Fruit fly (Drosophila melanogaster): ENCODE measurements around the gene CG3597.

The CG3597 gene

DNA sequence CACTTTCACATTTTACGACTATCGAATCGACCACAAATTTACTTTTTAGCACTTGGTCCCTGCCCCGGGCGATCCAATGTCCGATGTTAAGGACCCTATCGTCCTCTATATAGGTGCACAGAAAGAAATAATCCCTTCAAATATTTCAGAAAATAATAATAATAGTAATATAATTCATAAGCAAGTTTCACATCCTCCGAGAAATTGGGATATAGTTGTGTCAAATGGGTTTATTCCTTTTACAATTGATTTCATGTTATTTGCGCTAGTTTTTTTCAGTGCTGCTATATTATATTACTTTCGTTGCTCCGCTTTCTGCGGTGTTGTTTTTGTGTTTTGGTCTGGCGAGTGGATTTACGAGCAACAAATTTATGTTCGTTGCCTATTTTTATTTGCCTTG, 22.8 kb downstream of the CG3597 start (continued):
- TF ChIP-seq btn (GFP tag; optimal IDR thresholded peaks at IDR 0.05) (no peak), Vsx1 (GFP tag; optimal IDR thresholded peaks at IDR 0.05) (no peak), Max (GFP tag; optimal IDR thresholded peaks at IDR 0.05) (no peak), ara (GFP tag; IDR thresholded peaks at IDR 0.05) (0 out of 2 replicates have a peak, but pooled peaks have one; percentile 7), cwo (GFP tag; optimal IDR thresholded peaks at IDR 0.05) (peak; percentile 37), Hand (GFP tag; optimal IDR thresholded peaks at IDR 0.05) (peak; percentile 72), ftz-f1 (GFP tag; optimal IDR thresholded peaks at IDR 0.05) (no peak), abd-A (tag; optimal IDR thresholded peaks at IDR 0.05) (peak; percentile 75), CG17912 (GFP tag; optimal IDR thresholded peaks at IDR 0.05) (no peak), da (GFP tag; optimal IDR thresholded peaks at IDR 0.05) (no peak), CG1024 (GFP tag; IDR thresholded peaks at IDR 0.05) (no peak), CG1233 (GFP tag; optimal IDR thresholded peaks at IDR 0.05) (peak; percentile 5), Xbp1 (GFP tag; optimal IDR thresholded peaks at IDR 0.05) (peak; percentile 17), bsh (GFP tag; optimal IDR thresholded peaks at IDR 0.05) (no peak), klu (GFP tag; IDR thresholded peaks at IDR 0.05) (no peak), CG18619 (GFP tag; optimal IDR thresholded peaks at IDR 0.05) (peak; percentile 20), CG15073 (GFP tag; optimal IDR thresholded peaks at IDR 0.05) (no peak), Atf6 (GFP tag; IDR thresholded peaks at IDR 0.05) (no peak), CG4730 (GFP tag; IDR thresholded peaks at IDR 0.05) (no peak), CG12155 (GFP tag; optimal IDR thresholded peaks at IDR 0.05) (peak; percentile 16), CG10147 (GFP tag; optimal IDR thresholded peaks at IDR 0.05) (peak; percentile 47), exex (tag; optimal IDR thresholded peaks at IDR 0.05) (peak; percentile 12), CG30403 (GFP tag; optimal IDR thresholded peaks at IDR 0.05) (peak; percentile 19), sob (GFP tag; IDR thresholded peaks at IDR 0.05) (peak; percentile 71), CG15011 (GFP tag; optimal IDR thresholded peaks at IDR 0.05) (no peak), dmrt11E (tag; optimal IDR thresholded peaks at IDR 0.05) (no peak), ci (GFP tag; IDR thresholded peaks at IDR 0.05) (peak; percentile 58; the same call in 1 of the 3 replicates), Xrp1 (GFP tag; IDR thresholded peaks at IDR 0.05) (peak; percentile 47; the same call in 1 of the 2 replicates), CG10543 (GFP tag; optimal IDR thresholded peaks at IDR 0.05) (peak; percentile 17), az2 (GFP tag; optimal IDR thresholded peaks at IDR 0.05) (peak; percentile 6), CG13424 (tag; optimal IDR thresholded peaks at IDR 0.05) (peak; percentile 52), D19B (GFP tag; optimal IDR thresholded peaks at IDR 0.05) (peak; percentile 12), fd64A (GFP tag; optimal IDR thresholded peaks at IDR 0.05) (no peak)
